Worm (Caenorhabditis elegans) whole organism, early embryonic: ENCODE data around the gene F23A7.1.

Source experiments
- B0310.2 ChIP-seq: sonication (generic microtip); optimal IDR thresholded peaks from 2 replicates; lab custom pipeline; 2016; ENCODE audit warnings: mild to moderate bottlenecking, missing genetic modification characterization, missing compliant biosample characterization
- F13C5.2 ChIP-seq: sonication (generic microtip); optimal IDR thresholded peaks from 2 replicates; lab custom pipeline; 2017; ENCODE audit warnings: mild to moderate bottlenecking, missing genetic modification characterization, inconsistent platforms, missing compliant biosample characterization
- aly-1 ChIP-seq: sonication (generic microtip); optimal IDR thresholded peaks from 2 replicates; lab custom pipeline; 2016; ENCODE audit warnings: missing genetic modification characterization, missing compliant biosample characterization
- ama-1 ChIP-seq: fragments of 150-350 bp; optimal IDR thresholded peaks from 2 replicates; lab custom pipeline; 2014
- ceh-36 ChIP-seq: sonication (generic microtip); optimal IDR thresholded peaks from 2 replicates; lab custom pipeline; 2016; ENCODE audit warnings: missing genetic modification characterization, inconsistent platforms, missing compliant biosample characterization
- flt-1 ChIP-seq: fragments of 200-800 bp; sonication (Bioruptor generic); IDR thresholded peaks from 2 replicates; pipeline ENCODE4 v1.3.6; 2022; ENCODE audit warnings: missing genetic modification characterization, missing compliant biosample characterization
- hmbx-1 ChIP-seq: sonication (generic microtip); optimal IDR thresholded peaks from 2 replicates; lab custom pipeline; 2016; ENCODE audit warnings: mild to moderate bottlenecking, missing genetic modification characterization, missing compliant biosample characterization
- hnd-1 ChIP-seq: sonication (generic microtip); optimal IDR thresholded peaks from 2 replicates; lab custom pipeline; 2016; ENCODE audit warnings: missing genetic modification characterization, missing compliant biosample characterization
- pes-1 ChIP-seq: fragments of 200-800 bp; sonication (Bioruptor generic); IDR thresholded peaks from 2 replicates; pipeline ENCODE4 v1.3.6; 2022; ENCODE audit warnings: missing genetic modification reagents, missing genetic modification characterization, missing compliant biosample characterization
- sea-1 ChIP-seq: fragments of 200-800 bp; sonication (Bioruptor generic); conservative IDR thresholded peaks from 2 replicates; pipeline ENCODE4 v1.3.6; 2022; ENCODE audit warnings: missing genetic modification characterization, missing compliant biosample characterization
- tbx-11 ChIP-seq: fragments of 200-800 bp; sonication (Bioruptor generic); IDR thresholded peaks from 2 replicates; pipeline ENCODE4 v1.3.6; 2022; ENCODE audit warnings: missing genetic modification characterization, missing compliant biosample characterization
- tbx-37 ChIP-seq: fragments of 200-800 bp; sonication (Bioruptor generic); conservative IDR thresholded peaks from 2 replicates; pipeline ENCODE4 v1.3.6; 2022; ENCODE audit warnings: missing genetic modification reagents, missing genetic modification characterization, missing compliant biosample characterization
- tra-4 ChIP-seq: sonication (generic microtip); optimal IDR thresholded peaks from 2 replicates; lab custom pipeline; 2017; ENCODE audit warnings: missing genetic modification characterization, missing compliant biosample characterization

- TF ChIP-seq ama-1 (no peak), tbx-11 (GFP tag; lab: Robert Waterston, UW) (no peak), sea-1 (GFP tag; lab: Robert Waterston, UW) (0 out of 2 replicates have a peak, but pooled peaks have one; percentile 17), tra-4 (tag; lab: Kevin White, UChicago) (no peak), F13C5.2 (no peak), hnd-1 (tag; lab: Kevin White, UChicago) (no peak), pes-1 (GFP tag; lab: Robert Waterston, UW) (peak; percentile 42; the same call in 1 of the 2 replicates), flt-1 (no peak), aly-1 (tag; lab: Kevin White, UChicago) (no peak), ceh-36 (tag; lab: Kevin White, UChicago) (no peak), hmbx-1 (tag; lab: Kevin White, UChicago) (no peak), tbx-37 (GFP tag; lab: Robert Waterston, UW) (no peak), B0310.2 (tag; lab: Kevin White, UChicago) (no peak)
Measured at ce11 chrX:16208667-16209066, 8.5 kb upstream of the F23A7.1 start.
